Fruit fly (Drosophila melanogaster) whole organism, wandering third instar larva: ENCODE data around the gene CG5645.
A peak's percentile ranks its signal among the peaks of the same experiment; 100 is the strongest.

Source experiments
- Abd-B ChIP-seq: fragments of >200 bp; optimal IDR thresholded peaks from 2 replicates; lab custom pipeline; 2017; ENCODE audit warnings: missing biosample characterization, missing genetic modification characterization
- CG32264 ChIP-seq: fragments of 200-800 bp; sonication (Bioruptor generic); optimal IDR thresholded peaks from 2 replicates; lab custom pipeline; 2016; ENCODE audit warnings: missing biosample characterization, missing genetic modification characterization
- CG9705 ChIP-seq: fragments of 200-800 bp; sonication (Bioruptor generic); optimal IDR thresholded peaks from 2 replicates; lab custom pipeline; 2018; ENCODE audit warnings: missing biosample characterization, mild to moderate bottlenecking, missing genetic modification characterization
- CrebA ChIP-seq: fragments of 200-800 bp; sonication (Bioruptor generic); optimal IDR thresholded peaks from 2 replicates; lab custom pipeline; 2016; ENCODE audit warnings: missing biosample characterization, mild to moderate bottlenecking, missing genetic modification characterization, borderline replicate concordance
- Dfd ChIP-seq: fragments of >200 bp; optimal IDR thresholded peaks from 2 replicates; lab custom pipeline; 2017; ENCODE audit warnings: missing biosample characterization, missing genetic modification characterization
- Dif ChIP-seq: fragments of 200-275, 200-300 bp; sonication (Bioruptor generic); optimal IDR thresholded peaks from 2 replicates; lab custom pipeline; 2018; ENCODE audit warnings: missing biosample characterization, missing genetic modification characterization; ENCODE audit not compliant: partially characterized antibody
- GATAd ChIP-seq: sonication (Bioruptor generic); optimal IDR thresholded peaks from 2 replicates; lab custom pipeline; 2016; ENCODE audit warnings: missing biosample characterization, missing genetic modification characterization
- Hnf4 ChIP-seq: fragments of 200-800 bp; sonication (Bioruptor generic); optimal IDR thresholded peaks from 2 replicates; lab custom pipeline; 2016; ENCODE audit warnings: missing biosample characterization, mild to moderate bottlenecking, missing genetic modification characterization
- Hr78 ChIP-seq: fragments of >200 bp; optimal IDR thresholded peaks from 2 replicates; lab custom pipeline; 2017; ENCODE audit warnings: missing biosample characterization, missing genetic modification characterization
- Hr83 ChIP-seq: fragments of 200-300 bp; sonication (Bioruptor generic); optimal IDR thresholded peaks from 2 replicates; lab custom pipeline; 2016; ENCODE audit warnings: missing biosample characterization, mild to moderate bottlenecking, missing genetic modification characterization, moderate library complexity; ENCODE audit not compliant: poor library complexity, severe bottlenecking
- Jra ChIP-seq: sonication (Bioruptor generic); optimal IDR thresholded peaks from 2 replicates; lab custom pipeline; 2016; ENCODE audit warnings: missing biosample characterization, missing genetic modification characterization
- Mio ChIP-seq: sonication (Bioruptor generic); optimal IDR thresholded peaks from 2 replicates; lab custom pipeline; 2016; ENCODE audit warnings: missing biosample characterization, missing genetic modification characterization
- Myc ChIP-seq: fragments of >200 bp; optimal IDR thresholded peaks from 2 replicates; lab custom pipeline; 2017
- N ChIP-seq: fragments of >200 bp; optimal IDR thresholded peaks from 2 replicates; lab custom pipeline; 2018; ENCODE audit warnings: missing biosample characterization, missing external identifiers, missing genetic modification characterization
- OdsH ChIP-seq: fragments of 200-800 bp; sonication (Bioruptor generic); optimal IDR thresholded peaks from 2 replicates; lab custom pipeline; 2016; ENCODE audit warnings: missing biosample characterization, mild to moderate bottlenecking, missing genetic modification characterization
- Rel ChIP-seq, 2 experiments: fragments of 200-800 bp; sonication (Bioruptor generic) in 1 of 2; optimal IDR thresholded peaks; 2 replicates in 1 of 2; 3 replicates in 1 of 2; lab custom pipeline; 2016 to 2019; ENCODE audit warnings: mild to moderate bottlenecking in 2 of 2, missing biosample characterization in 2 of 2, missing genetic modification characterization in 2 of 2, moderate library complexity in 1 of 2
- Vsx2 ChIP-seq: fragments of 200-300, 225-300 bp; sonication (Bioruptor generic); optimal IDR thresholded peaks from 2 replicates; lab custom pipeline; 2018; ENCODE audit warnings: missing biosample characterization, missing genetic modification characterization; ENCODE audit not compliant: partially characterized antibody
- br ChIP-seq: fragments of 200-800 bp; sonication (Bioruptor generic); optimal IDR thresholded peaks from 2 replicates; lab custom pipeline; 2016; ENCODE audit warnings: missing biosample characterization, missing genetic modification characterization
- dl ChIP-seq, 2 experiments: fragments of 175-275, 200-275 bp in 1 of 2; fragments of 200-275 bp in 1 of 2; sonication (Bioruptor generic); optimal IDR thresholded peaks; lab custom pipeline; 2018; ENCODE audit warnings: mild to moderate bottlenecking in 2 of 2, missing biosample characterization in 2 of 2, missing genetic modification characterization in 2 of 2, moderate library complexity in 2 of 2; ENCODE audit not compliant: partially characterized antibody in 2 of 2, insufficient read depth in 1 of 2
- dmrt93B ChIP-seq: fragments of 200-800 bp; sonication (Bioruptor generic); optimal IDR thresholded peaks from 2 replicates; lab custom pipeline; 2018; ENCODE audit warnings: missing biosample characterization, mild to moderate bottlenecking, missing genetic modification characterization
- dsf ChIP-seq: sonication (Bioruptor generic); optimal IDR thresholded peaks from 2 replicates; lab custom pipeline; 2016; ENCODE audit warnings: missing biosample characterization, missing genetic modification characterization, borderline replicate concordance
- ey ChIP-seq: fragments of 200-800 bp; sonication (Bioruptor generic); optimal IDR thresholded peaks from 2 replicates; lab custom pipeline; 2016; ENCODE audit warnings: missing biosample characterization, missing genetic modification characterization
- foxo ChIP-seq, 2 experiments: fragments of 200-800 bp; sonication (Bioruptor generic); optimal IDR thresholded peaks; 2 replicates in 1 of 2; 3 replicates in 1 of 2; lab custom pipeline; 2016 to 2017; ENCODE audit warnings: missing biosample characterization in 2 of 2, missing genetic modification characterization in 2 of 2
- fru ChIP-seq: fragments of 200-800 bp; sonication (Bioruptor generic); optimal IDR thresholded peaks from 3 replicates; lab custom pipeline; 2016; ENCODE audit warnings: missing biosample characterization, mild to moderate bottlenecking, missing genetic modification characterization
- h ChIP-seq: fragments of 200-800 bp; sonication (Bioruptor generic); optimal IDR thresholded peaks from 3 replicates; lab custom pipeline; 2016; ENCODE audit warnings: missing biosample characterization, mild to moderate bottlenecking, missing genetic modification characterization
- pan ChIP-seq: fragments of >200 bp; optimal IDR thresholded peaks from 2 replicates; lab custom pipeline; 2017
- psq ChIP-seq: fragments of 200-800 bp; sonication (Bioruptor generic); optimal IDR thresholded peaks from 3 replicates; lab custom pipeline; 2017; ENCODE audit warnings: missing biosample characterization, mild to moderate bottlenecking, missing genetic modification characterization, moderate library complexity
- sage ChIP-seq: fragments of 200-800 bp; sonication (Bioruptor generic); optimal IDR thresholded peaks from 2 replicates; lab custom pipeline; 2016; ENCODE audit warnings: missing biosample characterization, mild to moderate bottlenecking, missing genetic modification characterization
- sv ChIP-seq: fragments of 200-800 bp; sonication (Bioruptor generic); optimal IDR thresholded peaks from 3 replicates; lab custom pipeline; 2016; ENCODE audit warnings: missing biosample characterization, missing genetic modification characterization
- tai ChIP-seq: sonication (Bioruptor generic); optimal IDR thresholded peaks from 2 replicates; lab custom pipeline; 2016; ENCODE audit warnings: missing biosample characterization, missing genetic modification characterization
- usp ChIP-seq: fragments of >200 bp; optimal IDR thresholded peaks from 2 replicates; lab custom pipeline; 2017; ENCODE audit warnings: missing biosample characterization, missing genetic modification characterization

The CG5645 gene

dm6 chr3L:12184564-12185034 is 48.1 kb upstream of the CG5645 start, which contains the start of gene Miox:
Gene Miox (plus strand): TSS chr3L:12184984.
- TF ChIP-seq sage (no peak), Rel (GFP tag; optimal IDR thresholded peaks at IDR 0.05; lab: Kevin White, UChicago) (no peak), Rel (tag; optimal IDR thresholded peaks at IDR 0.05; lab: Kevin White, UChicago) (peak; percentile 46)

- TF ChIP-seq sage (no peak), Vsx2 (GFP tag; lab: Kevin White, UChicago) (no peak), Hr78 (GFP tag; lab: Kevin White, UChicago) (no peak), OdsH (GFP tag; lab: Kevin White, UChicago) (no peak), psq (GFP tag; lab: Kevin White, UChicago) (no peak), Abd-B (no peak), Dfd (GFP tag; lab: Kevin White, UChicago) (no peak), Myc (lab: Kevin White, UChicago) (no peak), CG9705 (no peak), Hnf4 (GFP tag; lab: Kevin White, UChicago) (no peak), h (GFP tag; lab: Kevin White, UChicago) (no peak), dl (GFP tag; optimal IDR thresholded peaks at IDR 0.05; lab: Kevin White, UChicago; ENCODE audit: insufficient read depth in 1 of 2, partially characterized antibody in 2 of 2) (no peak), ey (no peak), CrebA (no peak), GATAd (GFP tag; lab: Kevin White, UChicago) (no peak), N (GFP tag; lab: Kevin White, UChicago) (no peak), br (GFP tag; lab: Kevin White, UChicago) (no peak), tai (GFP tag; lab: Kevin White, UChicago) (no peak), Jra (GFP tag; lab: Kevin White, UChicago) (no peak)
Observed at dm6 chr3L:12183967-12184366, 47.5 kb upstream of the CG5645 start.

- TF ChIP-seq fru (GFP tag; lab: Kevin White, UChicago) (no peak), Rel (GFP tag; optimal IDR thresholded peaks at IDR 0.05; lab: Kevin White, UChicago) (no peak), Rel (tag; optimal IDR thresholded peaks at IDR 0.05; lab: Kevin White, UChicago) (peak; percentile 30)
Observed at dm6 chr3L:12178847-12179437, 42.4 kb upstream of the CG5645 start.

dm6 chr3L:12177301-12177700 is 40.8 kb upstream of the CG5645 start, which contains the start of gene CAH2:
Gene CAH2 (plus strand): TSS chr3L:12177601.
- no peak for TF ChIP-seq psq (GFP tag; lab: Kevin White, UChicago)
- no peak for TF ChIP-seq sv (GFP tag; lab: Kevin White, UChicago)
- no peak for TF ChIP-seq OdsH (GFP tag; lab: Kevin White, UChicago)
- no peak for TF ChIP-seq CG32264 (GFP tag; lab: Kevin White, UChicago)
- no peak for TF ChIP-seq Mio (GFP tag; lab: Kevin White, UChicago)
- no peak for TF ChIP-seq fru (GFP tag; lab: Kevin White, UChicago)
- no peak for TF ChIP-seq foxo (GFP tag; optimal IDR thresholded peaks at IDR 0.05; lab: Kevin White, UChicago)
- TF ChIP-seq dl (GFP tag; optimal IDR thresholded peaks at IDR 0.05; lab: Kevin White, UChicago; ENCODE audit: insufficient read depth in 1 of 2, partially characterized antibody in 2 of 2) = no peak
- no peak for TF ChIP-seq Hr78 (GFP tag; lab: Kevin White, UChicago)
- TF ChIP-seq Hr83 (GFP tag; lab: Kevin White, UChicago) = no peak
- no peak for TF ChIP-seq CrebA
- TF ChIP-seq Vsx2 (GFP tag; lab: Kevin White, UChicago) = no peak
- no peak for TF ChIP-seq dsf
- no peak for TF ChIP-seq pan (lab: Kevin White, UChicago)
- TF ChIP-seq, all 38 proteins: peak for 0

dm6 chr3L:12175382-12175781 is 38.9 kb upstream of the CG5645 start, which contains the start of gene Rh7:
Gene Rh7 (minus strand): TSS chr3L:12175482.
- TF ChIP-seq dmrt93B (no peak), Dfd (GFP tag; lab: Kevin White, UChicago) (no peak), dl (GFP tag; optimal IDR thresholded peaks at IDR 0.05; lab: Kevin White, UChicago; ENCODE audit: insufficient read depth in 1 of 2, partially characterized antibody in 2 of 2) (no peak), psq (GFP tag; lab: Kevin White, UChicago) (no peak), fru (GFP tag; lab: Kevin White, UChicago) (no peak), Abd-B (no peak), GATAd (GFP tag; lab: Kevin White, UChicago) (no peak), usp (no peak), CrebA (no peak), Vsx2 (GFP tag; lab: Kevin White, UChicago) (no peak), ey (no peak), Dif (GFP tag; lab: Kevin White, UChicago) (no peak)
